Worm (Caenorhabditis elegans): ENCODE results near the gene T23F2.4.

The T23F2.4 gene

ce11 chrX:5522769-5523601 lies 8.1 kb upstream of the T23F2.4 start, which contains the start of gene mboa-3 (continued):
- TF ChIP-seq hpl-2 (GFP tag; optimal IDR thresholded peaks at IDR 0.05) (no peak), snu-23 (GFP tag; optimal IDR thresholded peaks at IDR 0.05) (peak; percentile 56), zag-1 (tag; optimal IDR thresholded peaks at IDR 0.05) (no peak), rnt-1 (tag; optimal IDR thresholded peaks at IDR 0.05) (peak; percentile 59), C16A3.4 (tag; optimal IDR thresholded peaks at IDR 0.05) (no peak)

- TF ChIP-seq nhr-47 (tag; optimal IDR thresholded peaks at IDR 0.05): peak; percentile 7
- peak; percentile 1 for TF ChIP-seq lir-3 (tag; optimal IDR thresholded peaks at IDR 0.05; ENCODE audit: poor library complexity)
- peak; percentile 37 for TF ChIP-seq nhr-71 (tag; optimal IDR thresholded peaks at IDR 0.05)
- TF ChIP-seq dpl-1 (GFP tag; optimal IDR thresholded peaks at IDR 0.05): no peak
- peak; percentile 60 for TF ChIP-seq lin-14 (GFP tag; optimal IDR thresholded peaks at IDR 0.05)
- TF ChIP-seq efl-1 (optimal IDR thresholded peaks at IDR 0.05): no peak
- peak in 1 of 2 experiments; percentile 11 for TF ChIP-seq efl-1 (GFP tag; optimal IDR thresholded peaks at IDR 0.05 in 1 of 2)
Measured at ce11 chrX:5519567-5519966, 4.7 kb upstream of the T23F2.4 start.

- TF ChIP-seq efl-1 (optimal IDR thresholded peaks at IDR 0.05) (no peak), efl-1 (GFP tag; optimal IDR thresholded peaks at IDR 0.05 in 1 of 2) (peak in 1 of 2 experiments; percentile 56), nhr-85 (tag) (peak; percentile 32), unc-130 (tag; optimal IDR thresholded peaks at IDR 0.05) (no peak)
Measured at ce11 chrX:5518352-5518751, 3.5 kb upstream of the T23F2.4 start.

ce11 chrX:5517844-5518243 lies 3.0 kb upstream of the T23F2.4 start:
- TF ChIP-seq lin-14 (GFP tag; optimal IDR thresholded peaks at IDR 0.05) (peak; percentile 55), nhr-85 (tag) (peak; percentile 81), ceh-88 (GFP tag; IDR thresholded peaks at IDR 0.05) (no peak), efl-1 (optimal IDR thresholded peaks at IDR 0.05) (no peak), efl-1 (GFP tag; optimal IDR thresholded peaks at IDR 0.05 in 1 of 2) (peak in 1 of 2 experiments; percentile 2), nhr-71 (tag; optimal IDR thresholded peaks at IDR 0.05) (peak; percentile 17), ets-5 (GFP tag; IDR thresholded peaks at IDR 0.05) (no peak), skn-1 (tag; optimal IDR thresholded peaks at IDR 0.05) (no peak), dpl-1 (GFP tag; optimal IDR thresholded peaks at IDR 0.05) (peak in 1 of 3 experiments; percentile 1), nhr-77 (tag; optimal IDR thresholded peaks at IDR 0.05) (no peak), blmp-1 (tag; optimal IDR thresholded peaks at IDR 0.05) (peak; percentile 20), nhr-20 (tag; optimal IDR thresholded peaks at IDR 0.05) (peak; percentile 6), zip-4 (GFP tag; optimal IDR thresholded peaks at IDR 0.05) (peak; percentile 24), jun-1 (tag; optimal IDR thresholded peaks at IDR 0.05) (peak; percentile 9), snu-23 (GFP tag; optimal IDR thresholded peaks at IDR 0.05) (peak; percentile 4), fkh-8 (tag; optimal IDR thresholded peaks at IDR 0.05) (peak; percentile 28)

ce11 chrX:5517063-5517462 lies 2.2 kb upstream of the T23F2.4 start, which contains the start of gene T23F2.5:
TSS of gene T23F2.5 (minus strand) at chrX:5517163.
- TF ChIP-seq lin-35 (GFP tag; optimal IDR thresholded peaks at IDR 0.05): no peak
- peak; percentile 13 for TF ChIP-seq fkh-8 (tag; optimal IDR thresholded peaks at IDR 0.05)
- TF ChIP-seq efl-1 (optimal IDR thresholded peaks at IDR 0.05): no peak
- TF ChIP-seq efl-1 (GFP tag; optimal IDR thresholded peaks at IDR 0.05 in 1 of 2): peak in 1 of 2 experiments; percentile 56
- TF ChIP-seq nhr-20 (tag; optimal IDR thresholded peaks at IDR 0.05): no peak

ce11 chrX:5516365-5516764 lies 1.5 kb upstream of the T23F2.4 start:
- no peak for TF ChIP-seq tlp-1 (tag; optimal IDR thresholded peaks at IDR 0.05)
- no peak for TF ChIP-seq lin-35 (GFP tag; optimal IDR thresholded peaks at IDR 0.05)
- no peak for TF ChIP-seq nhr-11 (tag; optimal IDR thresholded peaks at IDR 0.05)
- TF ChIP-seq unc-30 (tag; optimal IDR thresholded peaks at IDR 0.05): no peak
- no peak for TF ChIP-seq mef-2 (tag; optimal IDR thresholded peaks at IDR 0.05)
- no peak for TF ChIP-seq unc-130 (tag; optimal IDR thresholded peaks at IDR 0.05)
- TF ChIP-seq zip-4 (GFP tag; optimal IDR thresholded peaks at IDR 0.05): no peak
- no peak for TF ChIP-seq snpc-4 (tag; optimal IDR thresholded peaks at IDR 0.05)
- no peak for TF ChIP-seq pax-3 (tag; optimal IDR thresholded peaks at IDR 0.05)
- no peak for TF ChIP-seq skn-1 (tag; optimal IDR thresholded peaks at IDR 0.05)
- no peak for TF ChIP-seq mdl-1 (tag; optimal IDR thresholded peaks at IDR 0.05)
- no peak for TF ChIP-seq zag-1 (tag; optimal IDR thresholded peaks at IDR 0.05)
- no peak for TF ChIP-seq ceh-82 (tag; optimal IDR thresholded peaks at IDR 0.05)
- no peak for TF ChIP-seq dsc-1 (tag; optimal IDR thresholded peaks at IDR 0.05)
- no peak for TF ChIP-seq ceh-8 (GFP tag; optimal IDR thresholded peaks at IDR 0.05)
- no peak for TF ChIP-seq sox-4 (tag; optimal IDR thresholded peaks at IDR 0.05)
- no peak for TF ChIP-seq sup-37 (GFP tag; optimal IDR thresholded peaks at IDR 0.05)
- TF ChIP-seq elt-3 (tag; optimal IDR thresholded peaks at IDR 0.05): no peak
- peak; percentile 13 for TF ChIP-seq nhr-71 (tag; optimal IDR thresholded peaks at IDR 0.05)
- TF ChIP-seq nhr-20 (tag; optimal IDR thresholded peaks at IDR 0.05): peak; percentile 29
- no peak for TF ChIP-seq fkh-10 (GFP tag; optimal IDR thresholded peaks at IDR 0.05)
- TF ChIP-seq dpl-1 (GFP tag; optimal IDR thresholded peaks at IDR 0.05): no peak
- TF ChIP-seq nhr-85 (tag): peak; percentile 67
- no peak for TF ChIP-seq xbp-1 (tag; optimal IDR thresholded peaks at IDR 0.05)

Data from whole organism, L1 larva.